Worm (Caenorhabditis elegans) whole organism, young adult: ENCODE data around the gene vps-60.

Source experiments
- F33H1.4 ChIP-seq: fragments of 200-800 bp; sonication (Bioruptor generic); IDR thresholded peaks from 2 replicates; pipeline ENCODE4 v1.3.6; 2022; ENCODE audit warnings: missing genetic modification reagents, missing genetic modification characterization, missing compliant biosample characterization
- Y95B8A.8 ChIP-seq: fragments of 200-800 bp; sonication (Bioruptor generic); IDR thresholded peaks from 2 replicates; pipeline ENCODE4 v1.3.6; 2022; ENCODE audit warnings: missing genetic modification reagents, missing genetic modification characterization, missing compliant biosample characterization
- hsf-1 ChIP-seq: fragments of 200-800 bp; sonication (Bioruptor generic); IDR thresholded peaks from 2 replicates; pipeline ENCODE4 v1.3.6; 2022; ENCODE audit warnings: missing genetic modification reagents, missing genetic modification characterization, missing compliant biosample characterization
- sea-2 ChIP-seq: fragments of 200-800 bp; sonication (Bioruptor generic); IDR thresholded peaks from 2 replicates; pipeline ENCODE4 v1.3.6; 2022; ENCODE audit warnings: missing genetic modification characterization, missing compliant biosample characterization

- no peak for TF ChIP-seq F33H1.4 (GFP tag; lab: Robert Waterston, UW)
- TF ChIP-seq Y95B8A.8 (GFP tag; lab: Robert Waterston, UW): no peak
- no peak for TF ChIP-seq hsf-1 (GFP tag; lab: Robert Waterston, UW)
- TF ChIP-seq sea-2 (GFP tag; lab: Robert Waterston, UW): no peak
Observed at ce11 chrV:8565075-8565474, 40.9 kb downstream of the vps-60 start, which contains the start of gene F25G6.8.
